Fruit fly (Drosophila melanogaster) whole organism, embryonic: Measurements from ENCODE around the gene CG45218.

Source experiments
- Atf3 ChIP-seq: fragments of 200-800 bp; sonication (Bioruptor generic); optimal IDR thresholded peaks from 3 replicates; lab custom pipeline; 2016; ENCODE audit warnings: missing biosample characterization, missing genetic modification characterization
- B-H1 ChIP-seq: fragments of 200-800 bp; sonication (Bioruptor generic); IDR thresholded peaks from 3 replicates; pipeline ENCODE4 v1.3.6; 2022; ENCODE audit warnings: missing biosample characterization, missing genetic modification characterization
- Bdp1 ChIP-seq: fragments of 200-800 bp; sonication (Bioruptor generic); optimal IDR thresholded peaks from 3 replicates; lab custom pipeline; 2016; ENCODE audit warnings: missing biosample characterization, missing genetic modification characterization
- CG10321 ChIP-seq: fragments of 200-800 bp; sonication (Bioruptor generic); IDR thresholded peaks from 2 replicates; pipeline ENCODE4 v1.3.6; 2022; ENCODE audit warnings: missing biosample characterization, missing genetic modification characterization
- CG11695 ChIP-seq: fragments of 200-800 bp; sonication (Bioruptor generic); IDR thresholded peaks from 3 replicates; pipeline ENCODE4 v1.3.6; 2022; ENCODE audit warnings: missing biosample characterization, missing genetic modification characterization
- CG12659 ChIP-seq: fragments of 200-800 bp; sonication (Bioruptor generic); optimal IDR thresholded peaks from 3 replicates; lab custom pipeline; 2017; ENCODE audit warnings: mild to moderate bottlenecking, missing biosample characterization, missing genetic modification reagents, missing genetic modification characterization
- CG13287 ChIP-seq: fragments of 200-800 bp; sonication (Bioruptor generic); IDR thresholded peaks from 2 replicates; pipeline ENCODE4 v1.3.6; 2022; ENCODE audit warnings: missing biosample characterization, missing genetic modification characterization; ENCODE audit not compliant: partially characterized antibody
- CG13296 ChIP-seq: fragments of 200-800 bp; sonication (Bioruptor generic); optimal IDR thresholded peaks from 3 replicates; lab custom pipeline; 2018; ENCODE audit warnings: missing biosample characterization, mild to moderate bottlenecking, missing genetic modification characterization
- CG15073 ChIP-seq: fragments of 200-800 bp; sonication (Bioruptor generic); optimal IDR thresholded peaks from 2 replicates; lab custom pipeline; 2016; ENCODE audit warnings: missing biosample characterization, missing genetic modification characterization
- CG16863 ChIP-seq: fragments of 200-800 bp; sonication (Bioruptor generic); optimal IDR thresholded peaks from 3 replicates; lab custom pipeline; 2016; ENCODE audit warnings: missing biosample characterization, missing genetic modification characterization
- CG17361 ChIP-seq: fragments of 200-800 bp; sonication (Bioruptor generic); IDR thresholded peaks from 3 replicates; pipeline ENCODE4 v1.3.6; 2022; ENCODE audit warnings: missing biosample characterization, missing genetic modification characterization
- CG2678 ChIP-seq: fragments of 200-800 bp; sonication (Bioruptor generic); optimal IDR thresholded peaks from 3 replicates; lab custom pipeline; 2019; ENCODE audit warnings: missing biosample characterization, mild to moderate bottlenecking, missing genetic modification characterization, moderate library complexity
- CG31224 ChIP-seq: fragments of 200-800 bp; sonication (Bioruptor generic); IDR thresholded peaks from 2 replicates; pipeline ENCODE4 v1.3.6; 2022; ENCODE audit warnings: missing biosample characterization, missing genetic modification characterization
- CG4360 ChIP-seq: fragments of 200-800 bp; sonication (Bioruptor generic); IDR thresholded peaks from 2 replicates; pipeline ENCODE4 v1.3.6; 2022; ENCODE audit warnings: missing biosample characterization, missing genetic modification characterization
- CG6813 ChIP-seq: fragments of 200-800 bp; sonication (Bioruptor generic); optimal IDR thresholded peaks from 2 replicates; lab custom pipeline; 2017; ENCODE audit warnings: missing biosample characterization, missing genetic modification characterization, mild to moderate bottlenecking, moderate library complexity, missing genetic modification reagents
- CHES-1-like ChIP-seq: fragments of 200-800 bp; sonication (Bioruptor generic); optimal IDR thresholded peaks from 2 replicates; lab custom pipeline; 2016; ENCODE audit warnings: missing biosample characterization, missing genetic modification characterization
- Dref ChIP-seq: fragments of 200-800 bp; sonication (Bioruptor generic); IDR thresholded peaks from 2 replicates; pipeline ENCODE4 v1.3.6; 2022; ENCODE audit warnings: missing biosample characterization, missing genetic modification characterization
- Ets97D ChIP-seq: fragments of 200-800 bp; sonication (Bioruptor generic); optimal IDR thresholded peaks from 3 replicates; lab custom pipeline; 2016; ENCODE audit warnings: missing biosample characterization, missing genetic modification characterization
- Hr78 ChIP-seq, 2 experiments: fragments of 200-800 bp in 1 of 2; fragments of >200 bp in 1 of 2; sonication (Bioruptor generic) in 1 of 2; optimal IDR thresholded peaks; 2 replicates each; lab custom pipeline; 2017 to 2019; ENCODE audit warnings: missing biosample characterization in 2 of 2, missing genetic modification characterization in 2 of 2, mild to moderate bottlenecking in 1 of 2, moderate library complexity in 1 of 2
- Lpt ChIP-seq: fragments of >200 bp; optimal IDR thresholded peaks from 2 replicates; lab custom pipeline; 2018; ENCODE audit warnings: missing biosample characterization, missing genetic modification characterization
- Neu2 ChIP-seq: fragments of 200-800 bp; sonication (Bioruptor generic); optimal IDR thresholded peaks from 3 replicates; lab custom pipeline; 2016; ENCODE audit warnings: missing biosample characterization, missing genetic modification characterization, borderline replicate concordance
- PHDP ChIP-seq: fragments of 200-800 bp; sonication (Bioruptor generic); optimal IDR thresholded peaks from 3 replicates; lab custom pipeline; 2018; ENCODE audit warnings: missing biosample characterization, mild to moderate bottlenecking, missing genetic modification characterization, moderate library complexity
- Sry-β ChIP-seq: fragments of 200-800 bp; sonication (Bioruptor generic); optimal IDR thresholded peaks from 2 replicates; lab custom pipeline; 2018; ENCODE audit warnings: missing biosample characterization, mild to moderate bottlenecking, missing genetic modification characterization, moderate library complexity
- Ssrp ChIP-seq: fragments of 200-800 bp; sonication (Bioruptor generic); optimal IDR thresholded peaks from 2 replicates; lab custom pipeline; 2018; ENCODE audit warnings: missing biosample characterization, mild to moderate bottlenecking, missing genetic modification characterization, moderate library complexity
- ap ChIP-seq: fragments of 200-800 bp; sonication (Bioruptor generic); IDR thresholded peaks from 2 replicates; pipeline ENCODE4 v1.3.6; 2022; ENCODE audit warnings: missing biosample characterization, missing genetic modification characterization
- caup ChIP-seq: fragments of 200-800 bp; sonication (Bioruptor generic); optimal IDR thresholded peaks from 3 replicates; lab custom pipeline; 2017; ENCODE audit warnings: missing biosample characterization, mild to moderate bottlenecking, missing genetic modification characterization, moderate library complexity; ENCODE audit not compliant: severe bottlenecking
- dan ChIP-seq: fragments of 200-800 bp; sonication (Bioruptor generic); IDR thresholded peaks from 2 replicates; pipeline ENCODE4 v1.3.6; 2022; ENCODE audit warnings: missing biosample characterization, missing genetic modification characterization
- danr ChIP-seq: fragments of 200-800 bp; sonication (Bioruptor generic); IDR thresholded peaks from 2 replicates; pipeline ENCODE4 v1.3.6; 2022; ENCODE audit warnings: missing biosample characterization, missing genetic modification characterization
- dimm ChIP-seq: fragments of 200-800 bp; sonication (Bioruptor generic); IDR thresholded peaks from 2 replicates; pipeline ENCODE4 v1.3.6; 2022; ENCODE audit warnings: missing biosample characterization, missing genetic modification characterization
- dpn ChIP-seq, 2 experiments: fragments of 200-800 bp; sonication (Bioruptor generic); optimal IDR thresholded peaks; 3 replicates each; lab custom pipeline; 2016; ENCODE audit warnings: missing biosample characterization in 2 of 2, missing genetic modification characterization in 2 of 2
- dysf ChIP-seq: fragments of 200-800 bp; sonication (Bioruptor generic); IDR thresholded peaks from 3 replicates; pipeline ENCODE4 v1.3.6; 2022; ENCODE audit warnings: missing biosample characterization, missing genetic modification characterization
- emc ChIP-seq: fragments of 200-800 bp; sonication (Bioruptor generic); optimal IDR thresholded peaks from 2 replicates; lab custom pipeline; 2016; ENCODE audit warnings: missing biosample characterization, missing genetic modification characterization
- exex ChIP-seq: fragments of 200-800 bp; sonication (Bioruptor generic); optimal IDR thresholded peaks from 4 replicates; lab custom pipeline; 2018; ENCODE audit warnings: missing biosample characterization, mild to moderate bottlenecking, missing genetic modification characterization, moderate library complexity
- fd96Cb ChIP-seq: fragments of 200-800 bp; sonication (Bioruptor generic); optimal IDR thresholded peaks from 2 replicates; lab custom pipeline; 2018; ENCODE audit warnings: missing biosample characterization, mild to moderate bottlenecking, missing genetic modification characterization, moderate library complexity
- fru ChIP-seq: fragments of >200 bp; optimal IDR thresholded peaks from 2 replicates; lab custom pipeline; 2017
- hth ChIP-seq: fragments of >200 bp; optimal IDR thresholded peaks from 2 replicates; lab custom pipeline; 2017; ENCODE audit warnings: inconsistent platforms
- jumu ChIP-seq: fragments of 200-800 bp; sonication (Bioruptor generic); optimal IDR thresholded peaks from 3 replicates; lab custom pipeline; 2016; ENCODE audit warnings: missing biosample characterization, missing genetic modification characterization
- kah ChIP-seq: fragments of 200-800 bp; sonication (Bioruptor generic); optimal IDR thresholded peaks from 2 replicates; lab custom pipeline; 2018; ENCODE audit warnings: missing biosample characterization, mild to moderate bottlenecking, missing genetic modification characterization
- klu ChIP-seq: fragments of 200-800 bp; sonication (Bioruptor generic); IDR thresholded peaks from 2 replicates; pipeline ENCODE4 v1.3.6; 2022; ENCODE audit warnings: missing biosample characterization, missing genetic modification characterization
- kni ChIP-seq: fragments of 200-800 bp; sonication (Bioruptor generic); optimal IDR thresholded peaks from 3 replicates; lab custom pipeline; 2017; ENCODE audit warnings: mild to moderate bottlenecking, missing biosample characterization, missing genetic modification reagents, missing genetic modification characterization
- lov ChIP-seq, 2 experiments: fragments of 200-800 bp in 1 of 2; fragments of >200 bp in 1 of 2; sonication (Bioruptor generic) in 1 of 2; IDR thresholded peaks in 1 of 2; optimal IDR thresholded peaks in 1 of 2; 2 replicates in 1 of 2; 3 replicates in 1 of 2; pipeline versions ENCODE4 v1.3.6 to Lab custom; 2017 to 2022; ENCODE audit warnings: missing biosample characterization in 1 of 2, missing genetic modification characterization in 1 of 2
- nerfin-1 ChIP-seq: fragments of 200-800 bp; sonication (Bioruptor generic); optimal IDR thresholded peaks from 3 replicates; lab custom pipeline; 2019; ENCODE audit warnings: missing biosample characterization, mild to moderate bottlenecking, missing genetic modification characterization, moderate library complexity
- peb ChIP-seq: fragments of 200-800 bp; sonication (Bioruptor generic); IDR thresholded peaks from 2 replicates; pipeline ENCODE4 v1.3.6; 2022; ENCODE audit warnings: missing biosample characterization, missing genetic modification characterization
- pho ChIP-seq: fragments of 200-800 bp; sonication (Bioruptor generic); optimal IDR thresholded peaks from 2 replicates; lab custom pipeline; 2016; ENCODE audit warnings: missing biosample characterization, missing genetic modification characterization
- phol ChIP-seq: fragments of 200-800 bp; sonication (Bioruptor generic); optimal IDR thresholded peaks from 3 replicates; lab custom pipeline; 2018; ENCODE audit warnings: missing biosample characterization, mild to moderate bottlenecking, missing genetic modification characterization, moderate library complexity
- scrt ChIP-seq: fragments of 200-800 bp; sonication (Bioruptor generic); optimal IDR thresholded peaks from 2 replicates; lab custom pipeline; 2018; ENCODE audit warnings: missing biosample characterization, mild to moderate bottlenecking, missing genetic modification characterization, moderate library complexity
- sug ChIP-seq: fragments of 200-800 bp; optimal IDR thresholded peaks from 2 replicates; lab custom pipeline; 2019; ENCODE audit warnings: missing biosample characterization, mild to moderate bottlenecking, missing genetic modification characterization, moderate library complexity
- vvl ChIP-seq: fragments of 200-800 bp; sonication (Bioruptor generic); IDR thresholded peaks from 2 replicates; pipeline ENCODE4 v1.3.6; 2022; ENCODE audit warnings: missing biosample characterization, missing genetic modification characterization
- zen2 ChIP-seq: fragments of 200-800 bp; sonication (Bioruptor generic); IDR thresholded peaks from 3 replicates; pipeline ENCODE4 v1.3.6; 2022; ENCODE audit warnings: missing biosample characterization, missing genetic modification characterization; ENCODE audit not compliant: partially characterized antibody

The CG45218 gene

DNA sequence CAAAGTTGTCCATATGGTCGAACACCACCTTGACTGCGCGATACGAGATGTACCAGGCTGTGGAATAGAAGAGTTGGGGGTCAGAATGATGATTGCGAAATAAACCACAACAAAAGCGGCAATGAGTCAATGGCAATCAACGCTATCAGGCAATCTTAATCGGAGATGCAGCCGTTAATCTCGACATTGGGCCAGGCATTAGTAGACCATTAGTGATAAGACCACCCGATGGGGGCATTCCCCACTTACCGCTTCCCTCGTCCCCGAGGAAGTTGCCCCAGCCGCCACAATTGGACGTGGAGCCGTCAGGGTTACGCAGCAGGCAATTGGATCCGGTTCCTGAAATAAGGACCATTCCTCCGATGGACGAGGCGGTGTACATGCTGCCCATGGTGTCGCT, 48.5 kb upstream of the CG45218 start:
- TF ChIP-seq CG15073 (no peak), exex (tag; lab: Kevin White, UChicago) (peak; percentile 82), dimm (GFP tag; lab: Robert Waterston, UW) (no peak), sug (tag; lab: Kevin White, UChicago) (peak; percentile 84), ap (GFP tag; lab: Robert Waterston, UW) (no peak)
- TF ChIP-seq, all 482 proteins: peak for 2

DNA sequence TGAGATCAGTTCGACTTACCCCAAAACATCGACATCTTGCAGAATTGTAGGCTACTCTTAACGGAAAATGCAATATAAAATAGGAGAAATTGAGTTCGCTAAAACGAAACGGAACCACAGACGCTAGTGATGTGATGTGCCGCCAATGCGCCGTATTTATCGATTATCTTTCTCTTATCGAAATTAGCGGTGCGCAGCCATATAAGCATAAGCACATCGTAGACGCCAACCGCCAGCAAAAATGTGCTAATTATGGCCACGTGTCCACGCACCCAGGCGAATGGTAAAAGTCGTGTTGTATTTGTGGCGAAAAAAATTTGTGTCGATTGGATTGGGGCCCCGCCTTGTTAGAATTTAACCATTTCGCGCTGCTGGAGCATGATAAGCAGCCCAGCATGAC, 42.4 kb upstream of the CG45218 start, which contains the start of the genes Fkbp39 and Cyfip:
Gene Fkbp39 (minus strand): TSS at position 140 of the 400 bp plus-strand sequence.
Gene Cyfip (plus strand): TSS at position 273 of the 400 bp plus-strand sequence.
- no peak for TF ChIP-seq CG31224
- peak; percentile 95 for TF ChIP-seq Ets97D (GFP tag; lab: Kevin White, UChicago)
- no peak for TF ChIP-seq fd96Cb
- TF ChIP-seq pho (GFP tag; lab: Kevin White, UChicago): peak; percentile 69
- no peak for TF ChIP-seq nerfin-1
- TF ChIP-seq CG4360 (GFP tag; lab: Robert Waterston, UW): no peak
- TF ChIP-seq kni (GFP tag; lab: Kevin White, UChicago): no peak
- TF ChIP-seq scrt (GFP tag; lab: Kevin White, UChicago): no peak
- no peak for TF ChIP-seq klu (GFP tag; lab: Robert Waterston, UW)
- TF ChIP-seq dysf (GFP tag; lab: Robert Waterston, UW): 0 out of 3 replicates have a peak, but pooled peaks have one; percentile 21
- peak; percentile 66; the same call in 1 of the 2 replicates for TF ChIP-seq vvl
- no peak for TF ChIP-seq B-H1 (GFP tag; lab: Robert Waterston, UW)
- no peak for TF ChIP-seq fru (lab: Kevin White, UChicago)
- peak; percentile 2 for TF ChIP-seq CG13296 (GFP tag; lab: Kevin White, UChicago)
- TF ChIP-seq Lpt (GFP tag; lab: Kevin White, UChicago): no peak
- TF ChIP-seq jumu (GFP tag; lab: Kevin White, UChicago): peak; percentile 87
- TF ChIP-seq emc (GFP tag; lab: Kevin White, UChicago): no peak
- no peak for TF ChIP-seq Sry-β
- TF ChIP-seq Dref: peak; percentile 99
- peak; percentile 92 for TF ChIP-seq CHES-1-like (GFP tag; lab: Kevin White, UChicago)
- TF ChIP-seq CG16863: peak; percentile 9
- no peak for TF ChIP-seq CG17361 (GFP tag; lab: Robert Waterston, UW)
- TF ChIP-seq Neu2 (GFP tag; lab: Kevin White, UChicago): no peak
- TF ChIP-seq CG13287: peak; percentile 85
- TF ChIP-seq dan: no peak
- peak; percentile 31; the same call in 1 of the 3 replicates for TF ChIP-seq zen2
- TF ChIP-seq kah (GFP tag; lab: Kevin White, UChicago): peak; percentile 35
- TF ChIP-seq Ssrp (tag; lab: Kevin White, UChicago): no peak
- peak; percentile 17 for TF ChIP-seq PHDP
- TF ChIP-seq lov (optimal IDR thresholded peaks at IDR 0.05; lab: Kevin White, UChicago): no peak
- no peak for TF ChIP-seq lov (GFP tag; IDR thresholded peaks at IDR 0.05; lab: Robert Waterston, UW)
- TF ChIP-seq CG11695 (GFP tag; lab: Robert Waterston, UW): no peak
- no peak for TF ChIP-seq danr (GFP tag; lab: Robert Waterston, UW)
- no peak for TF ChIP-seq CG6813 (GFP tag; lab: Kevin White, UChicago)
- TF ChIP-seq CG12659 (GFP tag; lab: Kevin White, UChicago): peak; percentile 91
- TF ChIP-seq Hr78 (GFP tag; optimal IDR thresholded peaks at IDR 0.05; lab: Kevin White, UChicago): no peak
- no peak for TF ChIP-seq peb (GFP tag; lab: Robert Waterston, UW)
- peak; percentile 19 for TF ChIP-seq Bdp1
- TF ChIP-seq hth (lab: Kevin White, UChicago): no peak
- TF ChIP-seq caup (GFP tag; lab: Kevin White, UChicago): peak; percentile 64
- TF ChIP-seq dpn (GFP tag; optimal IDR thresholded peaks at IDR 0.05; lab: Kevin White, UChicago): peak; percentile 41 to 57
- TF ChIP-seq phol (tag; lab: Kevin White, UChicago): peak; percentile 83
- no peak for TF ChIP-seq Atf3 (GFP tag; lab: Kevin White, UChicago)
- TF ChIP-seq CG2678 (tag; lab: Kevin White, UChicago): no peak
- TF ChIP-seq CG10321 (GFP tag; lab: Robert Waterston, UW): no peak
